Worm (Caenorhabditis elegans) whole organism, young adult: Measurements from ENCODE around the gene lact-3.

Experiments used
- B0261.1 ChIP-seq: sonication (generic microtip); optimal IDR thresholded peaks from 2 replicates; lab custom pipeline; 2016; ENCODE audit warnings: mild to moderate bottlenecking, missing genetic modification characterization, moderate library complexity, missing compliant biosample characterization
- D2030.7 ChIP-seq: fragments of 200-800 bp; sonication (Bioruptor generic); IDR thresholded peaks from 2 replicates; pipeline ENCODE4 v1.3.6; 2022; ENCODE audit warnings: missing genetic modification reagents, missing genetic modification characterization, missing compliant biosample characterization
- F37B4.10 ChIP-seq: fragments of 200-800 bp; sonication (Bioruptor generic); IDR thresholded peaks from 2 replicates; pipeline ENCODE4 v1.3.6; 2022; ENCODE audit warnings: missing genetic modification characterization, missing compliant biosample characterization
- F57A8.1 ChIP-seq: fragments of 200-800 bp; sonication (Bioruptor generic); optimal IDR thresholded peaks from 2 replicates; lab custom pipeline; 2018; ENCODE audit warnings: mild to moderate bottlenecking, missing genetic modification characterization, moderate library complexity, missing compliant biosample characterization
- attf-5 ChIP-seq: fragments of 200-800 bp; sonication (Bioruptor generic); optimal IDR thresholded peaks from 2 replicates; lab custom pipeline; 2018; ENCODE audit warnings: mild to moderate bottlenecking, missing genetic modification characterization, missing compliant biosample characterization
- cebp-1 ChIP-seq, 2 experiments: fragments of 200-800 bp in 1 of 2; sonication (Bioruptor generic) in 1 of 2; sonication (generic microtip) in 1 of 2; IDR thresholded peaks in 1 of 2; optimal IDR thresholded peaks in 1 of 2; 2 replicates each; pipeline versions ENCODE4 v1.3.6 to Lab custom; 2017 to 2022; ENCODE audit warnings: missing compliant biosample characterization in 2 of 2, missing genetic modification characterization in 2 of 2, mild to moderate bottlenecking in 1 of 2, missing genetic modification reagents in 1 of 2, moderate library complexity in 1 of 2
- dpl-1 ChIP-seq: fragments of 150-350 bp; optimal IDR thresholded peaks from 2 replicates; lab custom pipeline; 2014; ENCODE audit warnings: missing biosample characterization, missing genetic modification reagents, missing genetic modification characterization
- hmg-20 ChIP-seq: fragments of 200-800 bp; sonication (Bioruptor generic); IDR thresholded peaks from 2 replicates; pipeline ENCODE4 v1.3.6; 2022; ENCODE audit warnings: missing genetic modification reagents, missing genetic modification characterization, missing compliant biosample characterization
- rpc-1 ChIP-seq, 2 experiments: fragments of 150-350 bp in 1 of 2; sonication (generic microtip) in 1 of 2; optimal IDR thresholded peaks; 2 replicates each; lab custom pipeline; 2014 to 2018; ENCODE audit warnings: missing biosample characterization in 1 of 2, missing genetic modification characterization in 1 of 2, missing genetic modification reagents in 1 of 2, missing genotype in 1 of 2
- unc-62 ChIP-seq: fragments of 150-350 bp; optimal IDR thresholded peaks from 2 replicates; lab custom pipeline; 2014; ENCODE audit warnings: missing biosample characterization, missing genetic modification reagents, missing genetic modification characterization
- zim-3 ChIP-seq: sonication (generic microtip); optimal IDR thresholded peaks from 2 replicates; lab custom pipeline; 2017; ENCODE audit warnings: mild to moderate bottlenecking, missing genetic modification characterization, moderate library complexity, missing compliant biosample characterization

DNA sequence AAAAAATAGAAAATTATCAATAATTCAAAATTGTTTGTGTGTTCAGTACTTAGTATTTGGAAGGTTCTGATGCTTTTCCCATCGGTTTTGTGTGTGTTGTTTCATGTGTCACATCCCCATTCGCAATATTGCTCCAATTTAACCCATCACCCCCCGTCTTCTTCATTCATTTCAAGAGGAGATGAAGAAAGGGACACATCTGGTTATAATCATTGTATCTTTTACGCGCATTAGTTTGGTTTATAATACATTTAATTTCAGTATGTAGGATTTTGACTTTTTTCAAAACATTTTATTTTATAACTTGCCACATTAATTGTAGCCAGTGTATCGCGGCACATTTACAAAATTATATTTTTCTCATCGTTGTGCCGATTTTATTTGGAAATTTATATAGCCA, 22.6 kb upstream of the lact-3 start:
- TF ChIP-seq zim-3 (tag; lab: Kevin White, UChicago): no peak
- no peak for TF ChIP-seq dpl-1 (GFP tag; lab: Kevin White, UChicago)
- no peak for TF ChIP-seq F37B4.10 (GFP tag; lab: Robert Waterston, UW)
- TF ChIP-seq unc-62 (GFP tag; lab: Kevin White, UChicago): no peak
- no peak for TF ChIP-seq D2030.7
- no peak for TF ChIP-seq rpc-1 (optimal IDR thresholded peaks at IDR 0.05; lab: Kevin White, UChicago)
- TF ChIP-seq rpc-1 (tag; optimal IDR thresholded peaks at IDR 0.05; lab: Kevin White, UChicago): no peak
- TF ChIP-seq B0261.1 (tag; lab: Kevin White, UChicago): no peak
- TF ChIP-seq attf-5 (GFP tag; lab: Kevin White, UChicago): no peak
- no peak for TF ChIP-seq F57A8.1 (GFP tag; lab: Kevin White, UChicago)
- TF ChIP-seq hmg-20: no peak
- no peak for TF ChIP-seq cebp-1 (GFP tag; IDR thresholded peaks at IDR 0.05; lab: Robert Waterston, UW)
- no peak for TF ChIP-seq cebp-1 (tag; optimal IDR thresholded peaks at IDR 0.05; lab: Kevin White, UChicago)
